Worm (Caenorhabditis elegans): ENCODE measurements around the gene Y39B6A.25.

DNA sequence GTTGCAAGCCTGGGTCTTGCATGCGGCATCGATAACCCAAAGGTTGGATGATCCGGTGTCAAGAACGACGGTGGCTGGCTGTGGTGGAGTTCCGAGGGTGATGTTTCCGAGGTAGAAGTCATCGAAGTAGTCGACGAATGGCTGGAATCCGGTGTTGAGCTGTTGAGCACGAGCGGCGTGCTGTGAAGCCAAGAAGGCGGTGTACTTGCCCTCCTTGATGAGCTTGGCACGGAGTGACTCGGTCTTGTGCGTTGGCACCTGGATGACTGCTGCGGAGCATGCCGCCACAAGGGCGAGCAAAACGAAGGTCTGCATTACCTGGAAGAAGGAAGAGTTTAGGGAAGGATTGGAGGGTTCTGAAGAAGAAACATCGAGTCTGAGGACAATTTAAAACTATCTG is 24.2 kb downstream of the Y39B6A.25 start, which contains the start of gene asp-1:
- TF ChIP-seq lin-13 (GFP tag; optimal IDR thresholded peaks at IDR 0.05) = peak; percentile 41
- TF ChIP-seq mdl-1 (tag; optimal IDR thresholded peaks at IDR 0.05) = no peak
- TF ChIP-seq ama-1 (optimal IDR thresholded peaks at IDR 0.05) = no peak
- no peak for TF ChIP-seq unc-130 (GFP tag; optimal IDR thresholded peaks at IDR 0.05)
- TF ChIP-seq F37D6.2 (tag; optimal IDR thresholded peaks at IDR 0.05) = no peak
- no peak for TF ChIP-seq nhr-11 (tag; optimal IDR thresholded peaks at IDR 0.05)

Measured in whole organism, L4 larva.